Fruit fly (Drosophila melanogaster) whole organism: ENCODE data around the gene CG11563.

Source experiments
- CG8478 ChIP-seq: fragments of >200 bp; optimal IDR thresholded peaks from 2 replicates; lab custom pipeline; 2018; ENCODE audit warnings: inconsistent platforms
- Dll ChIP-seq: fragments of >200 bp; optimal IDR thresholded peaks from 2 replicates; lab custom pipeline; 2017
- EcR ChIP-seq, 2 experiments: fragments of >200 bp; optimal IDR thresholded peaks; 2 replicates each; lab custom pipeline; 2017; ENCODE audit warnings: missing biosample characterization in 2 of 2, missing genetic modification characterization in 2 of 2, missing genetic modification reagents in 2 of 2
- pan ChIP-seq: fragments of >200 bp; optimal IDR thresholded peaks from 2 replicates; lab custom pipeline; 2017
- psq ChIP-seq: fragments of >200 bp; optimal IDR thresholded peaks from 2 replicates; lab custom pipeline; 2017
- usp ChIP-seq: fragments of >200 bp; optimal IDR thresholded peaks from 2 replicates; lab custom pipeline; 2017; ENCODE audit warnings: missing biosample characterization, missing genetic modification characterization, mixed read lengths

The CG11563 gene

dm6 chr3R:31736776-31737175 lies at the start of gene CG11563, which contains the start of gene CstF50:
CG11563 (plus strand) TSS chr3R:31737035.
CstF50 (minus strand) TSS chr3R:31736963.
- TF ChIP-seq usp (GFP tag; lab: Kevin White, UChicago) (no peak), Dll (no peak), EcR (GFP tag; optimal IDR thresholded peaks at IDR 0.05; lab: Kevin White, UChicago) (no peak), psq (no peak), pan (lab: Kevin White, UChicago) (no peak)

DNA sequence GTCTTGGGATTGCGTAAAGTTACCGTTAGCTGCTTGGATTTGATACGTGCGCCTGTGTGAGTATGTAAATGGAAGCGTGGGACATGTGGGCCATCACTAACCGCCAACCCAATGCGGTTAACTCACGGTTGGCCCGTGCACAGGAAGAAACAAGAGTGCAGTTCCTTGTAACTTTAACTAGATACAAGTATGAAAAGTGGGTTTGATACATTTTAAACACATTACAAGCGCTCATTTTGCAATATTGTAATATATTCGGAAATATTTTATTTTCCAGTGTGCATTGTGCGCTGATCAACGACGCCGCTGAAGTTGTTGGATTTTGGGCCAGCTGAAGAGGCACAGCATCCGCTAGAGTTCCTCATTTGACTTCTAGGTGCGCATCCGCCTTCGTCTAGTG lies 49.1 kb upstream of the CG11563 start:
- TF ChIP-seq Dll, result no peak
- no peak for TF ChIP-seq EcR (GFP tag; optimal IDR thresholded peaks at IDR 0.05; lab: Kevin White, UChicago)
- no peak for TF ChIP-seq pan (lab: Kevin White, UChicago)
- TF ChIP-seq CG8478 (lab: Kevin White, UChicago), result no peak
- no peak for TF ChIP-seq usp (GFP tag; lab: Kevin White, UChicago)
- TF ChIP-seq psq, result no peak

dm6 chr3R:31688671-31689642 lies 47.9 kb upstream of the CG11563 start:
- TF ChIP-seq CG8478 (lab: Kevin White, UChicago) (no peak), Dll (peak; percentile 90), EcR (GFP tag; optimal IDR thresholded peaks at IDR 0.05; lab: Kevin White, UChicago) (peak in 1 of 2 experiments; percentile 90), pan (lab: Kevin White, UChicago) (no peak), psq (no peak), usp (GFP tag; lab: Kevin White, UChicago) (no peak)

DNA sequence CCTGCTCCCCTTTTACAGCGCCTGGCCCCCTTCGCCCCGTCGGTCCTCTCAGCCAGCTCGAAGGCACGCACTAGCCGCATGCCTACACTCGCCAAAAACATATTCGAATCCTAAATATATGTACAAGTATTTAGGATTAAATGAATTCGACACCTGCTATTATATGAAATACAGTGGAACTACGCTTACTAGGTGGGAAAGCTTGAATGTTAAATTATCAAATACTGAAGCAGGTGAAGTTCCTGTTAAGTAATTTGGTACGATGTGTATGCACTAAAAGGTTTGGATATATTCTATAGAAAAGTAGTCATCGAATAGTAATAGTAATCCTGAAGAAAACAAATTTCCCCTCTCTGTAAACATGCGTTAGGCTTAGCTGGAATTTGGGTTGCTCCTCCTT lies 47.1 kb upstream of the CG11563 start:
- TF ChIP-seq pan (lab: Kevin White, UChicago), result no peak
- TF ChIP-seq usp (GFP tag; lab: Kevin White, UChicago), result no peak
- TF ChIP-seq psq, result no peak
- no peak for TF ChIP-seq Dll
- no peak for TF ChIP-seq EcR (GFP tag; optimal IDR thresholded peaks at IDR 0.05; lab: Kevin White, UChicago)
- no peak for TF ChIP-seq CG8478 (lab: Kevin White, UChicago)

DNA sequence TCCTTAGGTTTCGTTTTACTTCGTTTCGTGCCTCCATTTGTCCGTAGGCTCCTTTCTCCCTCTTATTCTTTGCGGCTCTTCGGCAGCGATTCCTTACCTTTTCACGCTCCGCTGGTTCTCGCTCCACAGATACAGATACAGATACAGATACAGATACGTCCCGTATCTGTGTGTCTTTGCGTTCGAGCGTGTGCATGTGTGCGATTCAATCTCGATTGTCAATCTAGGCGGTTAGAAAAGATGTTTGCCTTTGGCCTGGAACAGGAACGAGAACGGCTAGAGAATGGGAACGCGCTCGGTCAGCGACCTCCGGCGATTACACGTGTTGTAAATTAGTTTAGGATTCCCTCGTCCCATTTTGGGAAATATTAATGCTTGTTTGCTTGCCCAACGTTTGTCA lies 46.4 kb upstream of the CG11563 start:
- no peak for TF ChIP-seq usp (GFP tag; lab: Kevin White, UChicago)
- TF ChIP-seq EcR (GFP tag; optimal IDR thresholded peaks at IDR 0.05; lab: Kevin White, UChicago), result peak in 1 of 2 experiments; percentile 76

dm6 chr3R:31696664-31697063 lies 40.2 kb upstream of the CG11563 start:
- TF ChIP-seq psq (no peak), usp (GFP tag; lab: Kevin White, UChicago) (no peak), EcR (GFP tag; optimal IDR thresholded peaks at IDR 0.05; lab: Kevin White, UChicago) (no peak), pan (lab: Kevin White, UChicago) (no peak), Dll (no peak), CG8478 (lab: Kevin White, UChicago) (no peak)

dm6 chr3R:31697606-31698005 lies 39.2 kb upstream of the CG11563 start:
- TF ChIP-seq pan (lab: Kevin White, UChicago) (no peak), usp (GFP tag; lab: Kevin White, UChicago) (no peak), EcR (GFP tag; optimal IDR thresholded peaks at IDR 0.05; lab: Kevin White, UChicago) (no peak), Dll (no peak), CG8478 (lab: Kevin White, UChicago) (no peak), psq (no peak)

- TF ChIP-seq EcR (GFP tag; optimal IDR thresholded peaks at IDR 0.05; lab: Kevin White, UChicago) (no peak), pan (lab: Kevin White, UChicago) (no peak), Dll (no peak), CG8478 (lab: Kevin White, UChicago) (no peak), psq (no peak), usp (GFP tag; lab: Kevin White, UChicago) (no peak)
Measured at dm6 chr3R:31698143-31698776, 38.6 kb upstream of the CG11563 start.

DNA sequence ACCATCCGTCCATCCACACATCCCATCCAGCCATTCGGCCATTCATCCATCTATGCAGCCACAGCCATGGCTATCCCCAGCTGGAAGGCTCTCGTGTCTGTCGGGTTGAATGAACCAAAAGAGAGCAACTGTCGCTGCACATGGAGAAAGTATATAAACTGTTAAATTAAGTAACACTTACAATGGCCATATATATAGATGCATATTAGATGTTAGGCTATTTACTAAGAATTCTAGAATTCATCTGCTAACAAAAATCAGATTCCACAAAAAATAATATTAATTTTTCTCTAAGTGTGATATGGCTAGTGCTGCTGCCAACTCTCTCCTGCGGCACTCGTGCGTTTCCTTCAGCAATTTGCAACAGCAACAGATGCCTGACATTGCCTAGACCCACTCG lies 36.6 kb upstream of the CG11563 start:
- TF ChIP-seq Dll, result no peak
- no peak for TF ChIP-seq usp (GFP tag; lab: Kevin White, UChicago)
- TF ChIP-seq psq, result no peak
- TF ChIP-seq EcR (GFP tag; optimal IDR thresholded peaks at IDR 0.05; lab: Kevin White, UChicago), result peak in 1 of 2 experiments; percentile 94
- no peak for TF ChIP-seq CG8478 (lab: Kevin White, UChicago)
- no peak for TF ChIP-seq pan (lab: Kevin White, UChicago)

DNA sequence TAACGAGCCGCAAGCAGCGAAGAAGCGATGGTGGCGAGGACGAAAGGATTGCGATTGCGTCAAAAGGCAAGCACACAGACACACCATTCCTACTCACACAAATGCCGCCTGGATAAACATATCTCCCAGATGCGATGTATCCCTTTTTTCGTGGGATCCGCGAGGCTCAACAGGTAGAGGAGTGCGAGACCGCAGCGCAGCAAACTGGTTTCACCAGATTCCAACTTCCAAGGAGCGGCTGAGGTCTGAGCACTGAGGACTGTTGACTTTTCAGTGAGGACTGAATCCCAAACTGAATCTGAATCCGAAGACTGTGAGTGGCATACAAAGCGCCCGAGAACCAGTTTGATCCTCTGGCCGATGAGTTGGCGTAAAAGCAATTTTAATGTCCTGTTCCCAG lies 34.9 kb upstream of the CG11563 start:
- no peak for TF ChIP-seq psq
- no peak for TF ChIP-seq pan (lab: Kevin White, UChicago)
- no peak for TF ChIP-seq usp (GFP tag; lab: Kevin White, UChicago)
- no peak for TF ChIP-seq EcR (GFP tag; optimal IDR thresholded peaks at IDR 0.05; lab: Kevin White, UChicago)
- TF ChIP-seq Dll, result no peak
- no peak for TF ChIP-seq CG8478 (lab: Kevin White, UChicago)

DNA sequence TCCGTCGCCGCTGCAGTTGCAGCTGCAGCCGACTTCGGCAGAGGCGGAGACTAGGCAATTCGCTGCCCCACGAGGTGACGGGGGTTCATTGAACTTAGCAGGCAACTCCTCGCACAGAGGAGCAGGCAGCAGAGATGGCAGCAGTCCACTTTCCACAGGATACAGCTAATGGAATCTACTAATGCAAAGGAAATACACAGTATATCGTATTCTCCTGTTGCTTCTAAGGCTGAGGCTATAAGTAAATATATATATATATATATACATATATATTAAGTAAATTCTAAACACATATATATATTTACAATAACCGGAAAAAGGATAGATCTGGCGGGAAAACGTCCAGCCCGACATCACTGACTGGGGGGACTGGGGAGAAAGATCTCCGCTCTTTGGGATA lies 33.5 kb upstream of the CG11563 start:
- TF ChIP-seq pan (lab: Kevin White, UChicago), result no peak
- TF ChIP-seq EcR (GFP tag; optimal IDR thresholded peaks at IDR 0.05; lab: Kevin White, UChicago), result peak in 1 of 2 experiments; percentile 38
